Worm (Caenorhabditis elegans): ENCODE measurements around the gene lip-1.

The lip-1 gene

DNA sequence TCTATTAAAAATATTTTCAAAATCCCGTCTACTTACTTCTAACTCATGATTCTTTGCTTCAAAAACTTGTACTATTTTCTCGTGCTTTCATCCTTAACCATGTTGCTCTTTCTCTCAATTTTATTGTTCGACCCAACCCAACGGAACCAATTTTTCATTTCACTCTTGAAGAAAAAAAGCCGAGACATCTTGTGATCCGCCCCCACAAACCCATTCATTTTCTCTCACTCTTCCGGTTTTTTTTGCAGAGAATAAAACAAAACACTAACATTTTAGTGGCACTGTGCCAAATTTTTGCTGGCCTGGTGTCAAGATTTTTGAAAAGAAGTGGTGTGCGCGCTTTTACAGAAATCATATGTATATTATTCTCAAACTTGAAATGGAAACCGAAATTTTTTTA, 6.0 kb upstream of the lip-1 start:
- TF ChIP-seq nhr-71 (tag; optimal IDR thresholded peaks at IDR 0.05) (peak; percentile 43), xbp-1 (tag; optimal IDR thresholded peaks at IDR 0.05) (no peak), nhr-19 (GFP tag; conservative IDR thresholded peaks at IDR 0.05) (no peak), lsy-2 (tag; optimal IDR thresholded peaks at IDR 0.05) (peak in 1 of 2 experiments; percentile 33), tlp-1 (tag; optimal IDR thresholded peaks at IDR 0.05) (no peak), ceh-82 (tag; optimal IDR thresholded peaks at IDR 0.05) (no peak), C34B4.2 (tag; optimal IDR thresholded peaks at IDR 0.05) (no peak), efl-1 (optimal IDR thresholded peaks at IDR 0.05) (no peak), efl-1 (GFP tag; optimal IDR thresholded peaks at IDR 0.05 in 1 of 2) (peak in 1 of 2 experiments; percentile 76), sup-37 (GFP tag; optimal IDR thresholded peaks at IDR 0.05) (no peak), dpl-1 (GFP tag; optimal IDR thresholded peaks at IDR 0.05) (no peak), nhr-20 (tag; optimal IDR thresholded peaks at IDR 0.05) (no peak), irx-1 (tag; optimal IDR thresholded peaks at IDR 0.05) (no peak), ceh-63 (GFP tag; optimal IDR thresholded peaks at IDR 0.05) (no peak), dsc-1 (tag; optimal IDR thresholded peaks at IDR 0.05) (peak; percentile 35), rnt-1 (tag; optimal IDR thresholded peaks at IDR 0.05) (peak; percentile 46), hlh-17 (GFP tag; optimal IDR thresholded peaks at IDR 0.05; ENCODE audit: borderline replicate concordance) (no peak), ces-1 (GFP tag; optimal IDR thresholded peaks at IDR 0.05) (no peak), lin-14 (GFP tag; optimal IDR thresholded peaks at IDR 0.05) (peak; percentile 84), lin-39 (tag; optimal IDR thresholded peaks at IDR 0.05) (no peak), elt-2 (tag; optimal IDR thresholded peaks at IDR 0.05) (no peak), mdl-1 (tag; optimal IDR thresholded peaks at IDR 0.05) (no peak), nhr-11 (tag; optimal IDR thresholded peaks at IDR 0.05) (no peak)

DNA sequence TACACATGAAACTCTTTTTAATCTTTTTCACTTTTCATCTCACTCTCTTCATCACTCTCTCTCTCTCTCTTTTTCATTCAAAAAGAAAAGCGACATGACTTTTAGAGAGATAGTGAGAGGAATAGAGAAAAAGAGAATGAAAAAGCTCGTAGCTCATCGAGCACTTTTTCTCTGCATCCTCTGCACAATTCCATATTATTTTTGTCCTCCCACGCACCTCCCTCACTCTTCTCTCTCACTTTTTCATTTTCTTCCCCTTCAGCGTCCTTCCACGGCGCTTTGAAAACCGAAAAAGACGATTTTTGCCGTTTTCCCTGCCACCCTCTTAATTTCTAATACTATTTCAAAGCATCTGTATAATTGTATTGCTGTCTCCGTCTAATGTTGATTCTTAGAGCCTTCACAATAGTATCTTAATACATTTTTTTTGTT, 3.7 kb upstream of the lip-1 start:
- peak; percentile 49 for TF ChIP-seq pqm-1 (tag; optimal IDR thresholded peaks at IDR 0.05)
- peak; percentile 99 for TF ChIP-seq lin-14 (GFP tag; optimal IDR thresholded peaks at IDR 0.05)
- peak; percentile 91 for TF ChIP-seq tbx-2 (tag; optimal IDR thresholded peaks at IDR 0.05)
- TF ChIP-seq unc-130 (tag; optimal IDR thresholded peaks at IDR 0.05) = no peak
- peak; percentile 58 to 73 for TF ChIP-seq lin-35 (GFP tag; optimal IDR thresholded peaks at IDR 0.05)
- TF ChIP-seq nhr-20 (tag; optimal IDR thresholded peaks at IDR 0.05) = peak; percentile 88
- TF ChIP-seq nhr-19 (GFP tag; conservative IDR thresholded peaks at IDR 0.05) = peak; percentile 76
- TF ChIP-seq ama-1 (optimal IDR thresholded peaks at IDR 0.05) = no peak
- peak; percentile 89 for TF ChIP-seq fkh-8 (tag; optimal IDR thresholded peaks at IDR 0.05)
- TF ChIP-seq egl-27 (tag; optimal IDR thresholded peaks at IDR 0.05) = peak; percentile 44 to 67
- peak; percentile 56; the same call in 1 of the 2 replicates for TF ChIP-seq ceh-88 (GFP tag; IDR thresholded peaks at IDR 0.05)
- TF ChIP-seq fkh-10 (GFP tag; optimal IDR thresholded peaks at IDR 0.05) = peak; percentile 94
- TF ChIP-seq hlh-4 (tag; optimal IDR thresholded peaks at IDR 0.05) = no peak
- peak; percentile 33 for TF ChIP-seq sup-37 (GFP tag; optimal IDR thresholded peaks at IDR 0.05)
- peak; percentile 69 for TF ChIP-seq nhr-90 (tag; optimal IDR thresholded peaks at IDR 0.05; ENCODE audit: poor library complexity)
- no peak for TF ChIP-seq elt-3 (tag; optimal IDR thresholded peaks at IDR 0.05)
- TF ChIP-seq sox-4 (tag; optimal IDR thresholded peaks at IDR 0.05) = peak; percentile 18
- peak; percentile 34 for TF ChIP-seq nhr-237 (tag; optimal IDR thresholded peaks at IDR 0.05)
- no peak for TF ChIP-seq nhr-84 (tag; optimal IDR thresholded peaks at IDR 0.05)
- TF ChIP-seq unc-86 (tag; optimal IDR thresholded peaks at IDR 0.05) = peak; percentile 81
- peak; percentile 75 for TF ChIP-seq nhr-77 (tag; optimal IDR thresholded peaks at IDR 0.05)
- peak; percentile 19 for TF ChIP-seq ceh-8 (GFP tag; optimal IDR thresholded peaks at IDR 0.05)
- peak; percentile 15 for TF ChIP-seq mef-2 (tag; optimal IDR thresholded peaks at IDR 0.05)
- TF ChIP-seq elt-2 (tag; optimal IDR thresholded peaks at IDR 0.05) = peak; percentile 92
- TF ChIP-seq pag-3 (tag; optimal IDR thresholded peaks at IDR 0.05; ENCODE audit: borderline replicate concordance, insufficient read depth) = no peak
- TF ChIP-seq ces-1 (GFP tag; optimal IDR thresholded peaks at IDR 0.05) = no peak
- TF ChIP-seq lin-15B (tag; optimal IDR thresholded peaks at IDR 0.05) = no peak
- TF ChIP-seq unc-62 (GFP tag; optimal IDR thresholded peaks at IDR 0.05) = no peak
- TF ChIP-seq dpl-1 (GFP tag; optimal IDR thresholded peaks at IDR 0.05) = peak; percentile 36 to 52 (median 45)
- TF ChIP-seq ceh-90 (tag; optimal IDR thresholded peaks at IDR 0.05) = no peak
- no peak for TF ChIP-seq hpl-2 (GFP tag; optimal IDR thresholded peaks at IDR 0.05)
- TF ChIP-seq lin-13 (GFP tag; optimal IDR thresholded peaks at IDR 0.05) = peak; percentile 58
- peak; percentile 60 for TF ChIP-seq skn-1 (tag; optimal IDR thresholded peaks at IDR 0.05)
- TF ChIP-seq ztf-4 (tag; optimal IDR thresholded peaks at IDR 0.05) = peak; percentile 56
- peak; percentile 89 for TF ChIP-seq nhr-47 (tag; optimal IDR thresholded peaks at IDR 0.05)
